Worm (Caenorhabditis elegans) whole organism, late embryonic: ENCODE measurements around the gene Y57G11C.46.
A peak's percentile ranks its signal among the peaks of the same experiment; 100 is the strongest.

Experiments used
- C08G9.2 ChIP-seq: sonication (generic microtip); optimal IDR thresholded peaks from 2 replicates; lab custom pipeline; 2016; ENCODE audit warnings: mild to moderate bottlenecking, missing genetic modification characterization, moderate library complexity, missing compliant biosample characterization
- C38D4.7 ChIP-seq: fragments of 200-800 bp; sonication (Bioruptor generic); optimal IDR thresholded peaks from 2 replicates; lab custom pipeline; 2018; ENCODE audit warnings: mild to moderate bottlenecking, missing genetic modification characterization, moderate library complexity, missing compliant biosample characterization
- F13H6.1 ChIP-seq: sonication (generic microtip); optimal IDR thresholded peaks from 2 replicates; lab custom pipeline; 2016; ENCODE audit warnings: missing genetic modification characterization, missing compliant biosample characterization
- K02D7.2 ChIP-seq: sonication (generic microtip); optimal IDR thresholded peaks from 2 replicates; lab custom pipeline; 2017; ENCODE audit warnings: mild to moderate bottlenecking, missing genetic modification characterization, missing compliant biosample characterization
- Y22D7AL.16 ChIP-seq: sonication (generic microtip); optimal IDR thresholded peaks from 2 replicates; lab custom pipeline; 2016; ENCODE audit warnings: missing genetic modification characterization, missing compliant biosample characterization
- ahr-1 ChIP-seq: sonication (generic microtip); optimal IDR thresholded peaks from 2 replicates; lab custom pipeline; 2016; ENCODE audit warnings: missing genetic modification characterization, missing compliant biosample characterization
- ama-1 ChIP-seq: fragments of 150-350 bp; optimal IDR thresholded peaks from 2 replicates; lab custom pipeline; 2014
- ceh-14 ChIP-seq: sonication (generic microtip); optimal IDR thresholded peaks from 2 replicates; lab custom pipeline; 2016; ENCODE audit warnings: missing genotype, missing genetic modification characterization, missing compliant biosample characterization
- ceh-22 ChIP-seq: sonication (generic microtip); optimal IDR thresholded peaks from 2 replicates; lab custom pipeline; 2017; ENCODE audit warnings: missing biosample characterization, missing genetic modification characterization
- ceh-30 ChIP-seq: fragments of 150-350 bp; optimal IDR thresholded peaks from 2 replicates; lab custom pipeline; 2014; ENCODE audit warnings: missing biosample characterization, missing genetic modification characterization
- ceh-45 ChIP-seq: fragments of 200-800 bp; sonication (Bioruptor generic); IDR thresholded peaks from 2 replicates; pipeline ENCODE4 v1.3.6; 2022; ENCODE audit warnings: missing genetic modification reagents, missing genetic modification characterization, missing compliant biosample characterization
- ceh-6 ChIP-seq: fragments of 200-800 bp; sonication (Bioruptor generic); optimal IDR thresholded peaks from 2 replicates; lab custom pipeline; 2018; ENCODE audit warnings: mild to moderate bottlenecking, missing genetic modification characterization, missing compliant biosample characterization
- ceh-9 ChIP-seq: sonication (generic microtip); optimal IDR thresholded peaks from 2 replicates; lab custom pipeline; 2016; ENCODE audit warnings: mild to moderate bottlenecking, missing genetic modification characterization, inconsistent platforms, missing compliant biosample characterization
- che-1 ChIP-seq: sonication (generic microtip); optimal IDR thresholded peaks from 2 replicates; lab custom pipeline; 2016; ENCODE audit warnings: mild to moderate bottlenecking, missing genetic modification characterization, missing compliant biosample characterization
- dve-1 ChIP-seq: sonication (generic microtip); optimal IDR thresholded peaks from 2 replicates; lab custom pipeline; 2017; ENCODE audit warnings: antibody characterized with exemption, mild to moderate bottlenecking, missing genetic modification characterization, missing compliant biosample characterization
- ets-4 ChIP-seq: sonication (generic microtip); optimal IDR thresholded peaks from 2 replicates; lab custom pipeline; 2016; ENCODE audit warnings: missing genetic modification characterization, missing compliant biosample characterization
- fax-1 ChIP-seq: sonication (generic microtip); optimal IDR thresholded peaks from 2 replicates; lab custom pipeline; 2016; ENCODE audit warnings: missing genotype, missing genetic modification characterization, missing compliant biosample characterization
- fkh-10 ChIP-seq: fragments of 150-350 bp; optimal IDR thresholded peaks from 2 replicates; lab custom pipeline; 2014; ENCODE audit warnings: missing biosample characterization, missing genetic modification reagents, missing genetic modification characterization
- gmeb-2 ChIP-seq: sonication (generic microtip); optimal IDR thresholded peaks from 2 replicates; lab custom pipeline; 2016; ENCODE audit warnings: missing genetic modification characterization, inconsistent platforms, missing compliant biosample characterization
- hlh-13 ChIP-seq: fragments of 200-800 bp; sonication (Bioruptor generic); optimal IDR thresholded peaks from 2 replicates; lab custom pipeline; 2018; ENCODE audit warnings: mild to moderate bottlenecking, missing genetic modification characterization, missing compliant biosample characterization
- hlh-15 ChIP-seq: sonication (generic microtip); optimal IDR thresholded peaks from 2 replicates; lab custom pipeline; 2016; ENCODE audit warnings: missing genetic modification characterization, missing compliant biosample characterization
- hlh-30 ChIP-seq: sonication (generic microtip); optimal IDR thresholded peaks from 2 replicates; lab custom pipeline; 2017; ENCODE audit warnings: antibody characterized with exemption, missing genetic modification characterization, missing compliant biosample characterization; ENCODE audit not compliant: insufficient read depth
- hlh-6 ChIP-seq: sonication (generic microtip); optimal IDR thresholded peaks from 2 replicates; lab custom pipeline; 2016; ENCODE audit warnings: missing genotype, missing genetic modification characterization, missing compliant biosample characterization
- hlh-8 ChIP-seq: sonication (generic microtip); optimal IDR thresholded peaks from 2 replicates; lab custom pipeline; 2016; ENCODE audit warnings: missing genotype, missing genetic modification characterization, missing compliant biosample characterization
- lim-6 ChIP-seq: sonication (generic microtip); optimal IDR thresholded peaks from 2 replicates; lab custom pipeline; 2016; ENCODE audit warnings: missing genetic modification characterization, missing compliant biosample characterization
- madf-2 ChIP-seq: sonication (generic microtip); optimal IDR thresholded peaks from 2 replicates; lab custom pipeline; 2017; ENCODE audit warnings: missing genetic modification characterization, missing compliant biosample characterization
- nfya-1 ChIP-seq: sonication (generic microtip); optimal IDR thresholded peaks from 2 replicates; lab custom pipeline; 2017; ENCODE audit warnings: missing genetic modification characterization, mild to moderate bottlenecking, missing compliant biosample characterization, antibody characterized with exemption, moderate library complexity
- nhr-232 ChIP-seq: sonication (generic microtip); optimal IDR thresholded peaks from 2 replicates; lab custom pipeline; 2016; ENCODE audit warnings: missing genetic modification characterization, missing compliant biosample characterization
- npax-4 ChIP-seq: sonication (generic microtip); optimal IDR thresholded peaks from 2 replicates; lab custom pipeline; 2016; ENCODE audit warnings: missing genetic modification characterization, missing compliant biosample characterization
- odd-2 ChIP-seq: sonication (generic microtip); optimal IDR thresholded peaks from 2 replicates; lab custom pipeline; 2017; ENCODE audit warnings: antibody characterized with exemption, mild to moderate bottlenecking, missing genetic modification characterization, missing compliant biosample characterization
- pha-2 ChIP-seq: sonication (generic microtip); optimal IDR thresholded peaks from 2 replicates; lab custom pipeline; 2017; ENCODE audit warnings: mild to moderate bottlenecking, missing genetic modification characterization, missing compliant biosample characterization
- pros-1 ChIP-seq: fragments of 150-350 bp; optimal IDR thresholded peaks from 2 replicates; lab custom pipeline; 2014; ENCODE audit warnings: missing biosample characterization, missing genetic modification reagents, missing genetic modification characterization
- rnt-1 ChIP-seq: sonication (generic microtip); optimal IDR thresholded peaks from 2 replicates; lab custom pipeline; 2016; ENCODE audit warnings: missing genetic modification characterization, missing compliant biosample characterization
- sdc-2 ChIP-seq: sonication (generic microtip); optimal IDR thresholded peaks from 2 replicates; lab custom pipeline; 2016; ENCODE audit warnings: missing genotype, missing genetic modification characterization, missing compliant biosample characterization
- sox-2 ChIP-seq: fragments of 200-800 bp; sonication (Bioruptor generic); IDR thresholded peaks from 2 replicates; pipeline ENCODE4 v1.3.6; 2022; ENCODE audit warnings: missing genetic modification reagents, missing genetic modification characterization, missing compliant biosample characterization
- sox-4 ChIP-seq: sonication (generic microtip); optimal IDR thresholded peaks from 2 replicates; lab custom pipeline; 2017; ENCODE audit warnings: mild to moderate bottlenecking, missing genetic modification characterization, inconsistent platforms, missing compliant biosample characterization
- syd-9 ChIP-seq: sonication (generic microtip); optimal IDR thresholded peaks from 2 replicates; lab custom pipeline; 2016; ENCODE audit warnings: mild to moderate bottlenecking, missing genetic modification characterization, moderate library complexity, missing compliant biosample characterization
- tbx-2 ChIP-seq: sonication (generic microtip); optimal IDR thresholded peaks from 2 replicates; lab custom pipeline; 2016; ENCODE audit warnings: missing genetic modification characterization, missing compliant biosample characterization
- tbx-7 ChIP-seq: sonication (generic microtip); optimal IDR thresholded peaks from 2 replicates; lab custom pipeline; 2016; ENCODE audit warnings: missing genotype, missing genetic modification characterization, missing compliant biosample characterization
- ttx-3 ChIP-seq: sonication (generic microtip); optimal IDR thresholded peaks from 2 replicates; lab custom pipeline; 2016; ENCODE audit warnings: missing genetic modification reagents, missing genetic modification characterization, missing compliant biosample characterization
- unc-3 ChIP-seq, 2 experiments: fragments of 200-800 bp in 1 of 2; sonication (Bioruptor generic) in 1 of 2; sonication (generic microtip) in 1 of 2; conservative IDR thresholded peaks in 1 of 2; optimal IDR thresholded peaks in 1 of 2; 2 replicates each; pipeline versions ENCODE4 v1.3.6 to Lab custom; 2016 to 2022; ENCODE audit warnings: missing compliant biosample characterization in 2 of 2, missing genetic modification characterization in 2 of 2, missing genetic modification reagents in 1 of 2
- unc-42 ChIP-seq: sonication (generic microtip); optimal IDR thresholded peaks from 2 replicates; lab custom pipeline; 2016; ENCODE audit warnings: missing genotype, missing genetic modification characterization, missing compliant biosample characterization
- unc-55 ChIP-seq: sonication (generic microtip); optimal IDR thresholded peaks from 2 replicates; lab custom pipeline; 2017; ENCODE audit warnings: missing biosample characterization, missing genetic modification reagents, missing genetic modification characterization
- zip-5 ChIP-seq: sonication (generic microtip); optimal IDR thresholded peaks from 2 replicates; lab custom pipeline; 2016; ENCODE audit warnings: missing genetic modification characterization, missing compliant biosample characterization
- ztf-16 ChIP-seq: sonication (generic microtip); optimal IDR thresholded peaks from 2 replicates; lab custom pipeline; 2017; ENCODE audit warnings: missing genetic modification characterization, missing compliant biosample characterization

Gene Y57G11C.46

ce11 chrIV:14797354-14797753, 18.8 kb downstream of the Y57G11C.46 start, which contains the start of the genes Y57G11C.1147 and nuo-3:
Y57G11C.1147 (minus strand) TSS chrIV:14797514.
nuo-3 (minus strand) TSS chrIV:14797544.
- TF ChIP-seq nfya-1 (tag; lab: Kevin White, UChicago) (peak; percentile 16), K02D7.2 (tag; lab: Kevin White, UChicago) (no peak)

ce11 chrIV:14795918-14796488, 20.2 kb downstream of the Y57G11C.46 start, which contains the start of gene coq-3:
coq-3 (minus strand) TSS chrIV:14796324.
- no peak for TF ChIP-seq odd-2 (tag; lab: Kevin White, UChicago)
- TF ChIP-seq pros-1 (tag; lab: Kevin White, UChicago) = no peak
- TF ChIP-seq ceh-30 (tag; lab: Kevin White, UChicago) = no peak
- no peak for TF ChIP-seq C08G9.2
- no peak for TF ChIP-seq fax-1 (tag; lab: Kevin White, UChicago)
- no peak for TF ChIP-seq tbx-7 (tag; lab: Kevin White, UChicago)
- TF ChIP-seq ceh-6 = no peak
- TF ChIP-seq unc-3 (GFP tag; conservative IDR thresholded peaks at IDR 0.05; lab: Robert Waterston, UW) = no peak
- TF ChIP-seq unc-3 (tag; optimal IDR thresholded peaks at IDR 0.05; lab: Kevin White, UChicago) = no peak
- TF ChIP-seq F13H6.1 = no peak
- no peak for TF ChIP-seq hlh-30 (tag; lab: Kevin White, UChicago)
- TF ChIP-seq, all 69 proteins: peak for 0

- TF ChIP-seq fax-1 (tag; lab: Kevin White, UChicago) (no peak), rnt-1 (tag; lab: Kevin White, UChicago) (peak; percentile 61), ceh-9 (tag; lab: Kevin White, UChicago) (no peak), Y22D7AL.16 (tag; lab: Kevin White, UChicago) (no peak), nfya-1 (tag; lab: Kevin White, UChicago) (peak; percentile 75), fkh-10 (GFP tag; lab: Kevin White, UChicago) (peak; percentile 34), ztf-16 (tag; lab: Kevin White, UChicago) (no peak), unc-42 (tag; lab: Kevin White, UChicago) (no peak), ttx-3 (tag; lab: Kevin White, UChicago) (no peak), hlh-15 (tag; lab: Kevin White, UChicago) (no peak), ets-4 (tag; lab: Kevin White, UChicago) (peak; percentile 51), hlh-30 (tag; lab: Kevin White, UChicago) (peak; percentile 21), syd-9 (tag; lab: Kevin White, UChicago) (peak; percentile 13), npax-4 (tag; lab: Kevin White, UChicago) (no peak), gmeb-2 (tag; lab: Kevin White, UChicago) (no peak), nhr-232 (no peak), tbx-2 (tag; lab: Kevin White, UChicago) (peak; percentile 36), ceh-22 (no peak), K02D7.2 (tag; lab: Kevin White, UChicago) (no peak), tbx-7 (tag; lab: Kevin White, UChicago) (no peak), sox-2 (no peak), che-1 (tag; lab: Kevin White, UChicago) (no peak), hlh-8 (tag; lab: Kevin White, UChicago) (no peak), ceh-45 (GFP tag; lab: Robert Waterston, UW) (no peak), unc-55 (GFP tag; lab: Kevin White, UChicago) (no peak), unc-3 (GFP tag; conservative IDR thresholded peaks at IDR 0.05; lab: Robert Waterston, UW) (no peak), unc-3 (tag; optimal IDR thresholded peaks at IDR 0.05; lab: Kevin White, UChicago) (no peak), ceh-6 (peak; percentile 27), zip-5 (tag; lab: Kevin White, UChicago) (no peak), ceh-14 (tag; lab: Kevin White, UChicago) (peak; percentile 7), sdc-2 (no peak), ahr-1 (no peak), hlh-13 (GFP tag; lab: Kevin White, UChicago) (no peak), lim-6 (tag; lab: Kevin White, UChicago) (no peak), C38D4.7 (GFP tag; lab: Kevin White, UChicago) (peak; percentile 1), madf-2 (no peak), pha-2 (tag; lab: Kevin White, UChicago) (peak; percentile 27), ceh-30 (tag; lab: Kevin White, UChicago) (no peak), hlh-6 (tag; lab: Kevin White, UChicago) (no peak), ama-1 (lab: Kevin White, UChicago) (no peak), dve-1 (tag; lab: Kevin White, UChicago) (no peak), sox-4 (tag; lab: Kevin White, UChicago) (no peak)
Observed at ce11 chrIV:14793900-14794624, 22.1 kb downstream of the Y57G11C.46 start.
